Fruit fly (Drosophila melanogaster) whole organism, embryonic: ENCODE data around the gene CG31267.

Experiments
- Adf1 ChIP-seq: fragments of 200-800 bp; sonication (Bioruptor generic); IDR thresholded peaks from 2 replicates; pipeline ENCODE4 v1.3.6; 2022; ENCODE audit warnings: missing biosample characterization, missing genetic modification characterization
- B-H2 ChIP-seq: fragments of 200-800 bp; sonication (Bioruptor generic); optimal IDR thresholded peaks from 2 replicates; lab custom pipeline; 2018; ENCODE audit warnings: missing biosample characterization, mild to moderate bottlenecking, missing genetic modification characterization
- CG12299 ChIP-seq: fragments of 200-800 bp; sonication (Bioruptor generic); optimal IDR thresholded peaks from 2 replicates; lab custom pipeline; 2018; ENCODE audit warnings: missing biosample characterization, mild to moderate bottlenecking, missing genetic modification characterization
- CG15073 ChIP-seq: fragments of 200-800 bp; sonication (Bioruptor generic); optimal IDR thresholded peaks from 2 replicates; lab custom pipeline; 2016; ENCODE audit warnings: missing biosample characterization, missing genetic modification characterization
- CG15479 ChIP-seq: fragments of 200-800 bp; sonication (Bioruptor generic); optimal IDR thresholded peaks from 3 replicates; lab custom pipeline; 2019; ENCODE audit warnings: missing biosample characterization, mild to moderate bottlenecking, missing genetic modification characterization, moderate library complexity
- CG17328 ChIP-seq: fragments of 200-800 bp; sonication (Bioruptor generic); IDR thresholded peaks from 2 replicates; pipeline ENCODE4 v1.3.6; 2022; ENCODE audit warnings: missing biosample characterization, missing genetic modification characterization
- CG18476 ChIP-seq: fragments of 200-800 bp; sonication (Bioruptor generic); optimal IDR thresholded peaks from 2 replicates; lab custom pipeline; 2016; ENCODE audit warnings: missing biosample characterization, mild to moderate bottlenecking, missing genetic modification characterization
- CG2678 ChIP-seq: fragments of 200-800 bp; sonication (Bioruptor generic); optimal IDR thresholded peaks from 3 replicates; lab custom pipeline; 2019; ENCODE audit warnings: missing biosample characterization, mild to moderate bottlenecking, missing genetic modification characterization, moderate library complexity
- CG30403 ChIP-seq: fragments of 200-800 bp; sonication (Bioruptor generic); optimal IDR thresholded peaks from 3 replicates; lab custom pipeline; 2016; ENCODE audit warnings: missing biosample characterization, missing genetic modification characterization
- CG34422 ChIP-seq: fragments of 200-800 bp; sonication (Bioruptor generic); IDR thresholded peaks from 3 replicates; pipeline ENCODE4 v1.3.6; 2022; ENCODE audit warnings: missing biosample characterization, missing genetic modification characterization
- CG4424 ChIP-seq: fragments of 200-800 bp; sonication (Bioruptor generic); optimal IDR thresholded peaks from 3 replicates; lab custom pipeline; 2016; ENCODE audit warnings: missing biosample characterization, missing genetic modification characterization
- CG6175 ChIP-seq: fragments of 200-800 bp; sonication (Bioruptor generic); IDR thresholded peaks from 3 replicates; pipeline ENCODE4 v1.3.6; 2022; ENCODE audit warnings: missing biosample characterization, missing genetic modification characterization
- CG7839 ChIP-seq: fragments of 200-800 bp; sonication (Bioruptor generic); optimal IDR thresholded peaks from 3 replicates; lab custom pipeline; 2018; ENCODE audit warnings: missing biosample characterization, mild to moderate bottlenecking, missing genetic modification characterization, moderate library complexity
- CG8281 ChIP-seq: fragments of 200-800 bp; sonication (Bioruptor generic); optimal IDR thresholded peaks from 2 replicates; lab custom pipeline; 2018; ENCODE audit warnings: missing biosample characterization, mild to moderate bottlenecking, missing genetic modification characterization, moderate library complexity
- CG9797 ChIP-seq: fragments of 200-800 bp; sonication (Bioruptor generic); optimal IDR thresholded peaks from 3 replicates; lab custom pipeline; 2018; ENCODE audit warnings: missing biosample characterization, mild to moderate bottlenecking, missing genetic modification characterization
- Hand ChIP-seq: fragments of 200-800 bp; sonication (Bioruptor generic); optimal IDR thresholded peaks from 2 replicates; lab custom pipeline; 2017; ENCODE audit warnings: mild to moderate bottlenecking, missing biosample characterization, missing genetic modification reagents, missing genetic modification characterization
- MBD-R2 ChIP-seq: fragments of 200-800 bp; sonication (Bioruptor generic); IDR thresholded peaks from 2 replicates; pipeline ENCODE4 v1.3.6; 2022; ENCODE audit warnings: missing biosample characterization, missing genetic modification characterization
- Med ChIP-seq: fragments of 200-800 bp; sonication (Bioruptor generic); peaks from one replicate; lab custom pipeline; 2016; ENCODE audit warnings: missing biosample characterization, missing genetic modification characterization, mild to moderate bottlenecking, inconsistent platforms, moderate library complexity
- Oaz ChIP-seq: fragments of 200-800 bp; sonication (Bioruptor generic); IDR thresholded peaks from 2 replicates; pipeline ENCODE4 v1.3.6; 2022; ENCODE audit warnings: missing biosample characterization, missing genetic modification characterization
- Sin3A ChIP-seq: fragments of >200 bp; optimal IDR thresholded peaks from 2 replicates; lab custom pipeline; 2018
- Sox102F ChIP-seq: fragments of 200-800 bp; sonication (Bioruptor generic); optimal IDR thresholded peaks from 2 replicates; lab custom pipeline; 2018; ENCODE audit warnings: missing biosample characterization, mild to moderate bottlenecking, missing genetic modification characterization, moderate library complexity
- TFAM ChIP-seq: fragments of 200-800 bp; sonication (Bioruptor generic); optimal IDR thresholded peaks from 2 replicates; lab custom pipeline; 2017; ENCODE audit warnings: missing biosample characterization, missing genetic modification characterization, inconsistent platforms
- amos ChIP-seq: fragments of 200-800 bp; sonication (Bioruptor generic); IDR thresholded peaks from 2 replicates; pipeline ENCODE4 v1.3.6; 2022; ENCODE audit warnings: missing biosample characterization, missing genetic modification characterization; ENCODE audit not compliant: partially characterized antibody
- bigmax ChIP-seq: fragments of 200-800 bp; sonication (Bioruptor generic); optimal IDR thresholded peaks from 2 replicates; lab custom pipeline; 2018; ENCODE audit warnings: missing biosample characterization, mild to moderate bottlenecking, missing genetic modification characterization
- bowl ChIP-seq: fragments of 200-800 bp; sonication (Bioruptor generic); IDR thresholded peaks from 2 replicates; pipeline ENCODE4 v1.3.6; 2022; ENCODE audit warnings: missing biosample characterization, missing genetic modification characterization
- ci ChIP-seq: fragments of 200-800 bp; sonication (Bioruptor generic); IDR thresholded peaks from 3 replicates; pipeline ENCODE4 v1.3.6; 2022; ENCODE audit warnings: missing biosample characterization, missing genetic modification characterization
- corto ChIP-seq: fragments of 200-800 bp; sonication (Bioruptor generic); optimal IDR thresholded peaks from 2 replicates; lab custom pipeline; 2016; ENCODE audit warnings: missing biosample characterization, mild to moderate bottlenecking, missing genetic modification characterization, moderate library complexity
- dysf ChIP-seq: fragments of 200-800 bp; sonication (Bioruptor generic); IDR thresholded peaks from 3 replicates; pipeline ENCODE4 v1.3.6; 2022; ENCODE audit warnings: missing biosample characterization, missing genetic modification characterization
- eve ChIP-seq, 2 experiments: fragments of >200 bp; optimal IDR thresholded peaks; 2 replicates each; lab custom pipeline; 2017; ENCODE audit warnings: missing biosample characterization in 2 of 2, missing genetic modification characterization in 2 of 2
- fd96Cb ChIP-seq: fragments of 200-800 bp; sonication (Bioruptor generic); optimal IDR thresholded peaks from 2 replicates; lab custom pipeline; 2018; ENCODE audit warnings: missing biosample characterization, mild to moderate bottlenecking, missing genetic modification characterization, moderate library complexity
- gce ChIP-seq: fragments of 200-800 bp; sonication (Bioruptor generic); IDR thresholded peaks from 3 replicates; pipeline ENCODE4 v1.3.6; 2022; ENCODE audit warnings: missing biosample characterization, missing genetic modification characterization
- gem ChIP-seq: fragments of 200-800 bp; sonication (Bioruptor generic); optimal IDR thresholded peaks from 2 replicates; lab custom pipeline; 2019; ENCODE audit warnings: missing biosample characterization, mild to moderate bottlenecking, missing genetic modification characterization, moderate library complexity
- gro ChIP-seq: fragments of 200-800 bp; sonication (Bioruptor generic); optimal IDR thresholded peaks from 2 replicates; lab custom pipeline; 2016; ENCODE audit warnings: missing biosample characterization, missing genetic modification characterization
- jumu ChIP-seq: fragments of 200-800 bp; sonication (Bioruptor generic); optimal IDR thresholded peaks from 3 replicates; lab custom pipeline; 2016; ENCODE audit warnings: missing biosample characterization, missing genetic modification characterization
- nau ChIP-seq: fragments of 200-800 bp; sonication (Bioruptor generic); optimal IDR thresholded peaks from 3 replicates; lab custom pipeline; 2017; ENCODE audit warnings: missing biosample characterization, mild to moderate bottlenecking, missing genetic modification characterization, missing genetic modification reagents
- rib ChIP-seq: fragments of 200-800 bp; sonication (Bioruptor generic); IDR thresholded peaks from 2 replicates; pipeline ENCODE4 v1.3.6; 2022; ENCODE audit warnings: missing biosample characterization, missing genetic modification characterization
- slou ChIP-seq: fragments of 200-800 bp; sonication (Bioruptor generic); optimal IDR thresholded peaks from 3 replicates; lab custom pipeline; 2016; ENCODE audit warnings: missing biosample characterization, missing genetic modification characterization
- ssp ChIP-seq: fragments of 200-800 bp; sonication (Bioruptor generic); IDR thresholded peaks from 2 replicates; pipeline ENCODE4 v1.3.6; 2022; ENCODE audit warnings: missing biosample characterization, missing genetic modification characterization
- z ChIP-seq: fragments of 200-800 bp; sonication (Bioruptor generic); IDR thresholded peaks from 3 replicates; pipeline ENCODE4 v1.3.6; 2022; ENCODE audit warnings: missing biosample characterization, missing genetic modification characterization

The CG31267 gene

DNA sequence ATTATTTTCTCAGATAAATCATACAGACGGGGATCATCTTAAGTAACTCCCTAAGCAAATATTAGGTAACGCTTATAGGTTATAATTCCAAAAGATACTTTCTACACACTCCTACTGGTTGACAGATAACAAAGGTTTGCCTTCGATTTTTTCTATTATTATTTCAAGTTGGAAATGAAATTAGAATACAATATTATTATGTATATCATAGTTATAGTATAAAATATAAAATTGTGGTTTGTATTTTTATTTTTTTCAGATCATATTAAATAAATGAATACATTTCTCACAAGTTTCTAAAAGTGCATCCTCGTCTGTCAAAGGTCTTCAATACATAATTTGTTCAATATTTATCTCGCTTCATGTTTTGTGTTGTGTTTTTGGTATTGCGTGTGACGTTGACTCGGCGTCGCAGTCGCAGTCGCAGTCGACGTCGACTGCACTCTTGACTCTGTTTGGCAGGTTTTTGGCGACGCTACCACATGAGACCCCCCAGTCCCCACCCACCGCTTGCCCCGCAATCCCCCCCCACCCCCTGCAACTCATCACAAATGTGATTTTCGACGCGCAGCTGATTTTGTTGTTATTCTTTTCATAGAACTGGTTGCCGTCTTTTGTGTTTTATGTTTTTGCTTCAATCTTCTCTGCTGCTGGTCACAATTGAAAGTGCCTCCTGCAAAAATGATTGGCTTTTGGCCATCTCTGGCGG is 11.0 kb upstream of the CG31267 start (continued):
- TF ChIP-seq jumu (GFP tag; lab: Kevin White, UChicago) (no peak), amos (no peak), CG2678 (tag; lab: Kevin White, UChicago) (peak; percentile 14), CG30403 (GFP tag; lab: Kevin White, UChicago) (no peak), Med (GFP tag; lab: Kevin White, UChicago) (no peak), ci (GFP tag; lab: Robert Waterston, UW) (no peak), Sox102F (GFP tag; lab: Kevin White, UChicago) (peak; percentile 18), gem (peak; percentile 31), gce (GFP tag; lab: Robert Waterston, UW) (no peak), slou (GFP tag; lab: Kevin White, UChicago) (no peak), dysf (GFP tag; lab: Robert Waterston, UW) (0 out of 3 replicates have a peak, but pooled peaks have one; percentile 10), CG12299 (no peak), corto (GFP tag; lab: Kevin White, UChicago) (no peak), z (no peak), Adf1 (GFP tag; lab: Robert Waterston, UW) (peak; percentile 73), rib (GFP tag; lab: Robert Waterston, UW) (peak; percentile 24; the same call in 1 of the 2 replicates), CG17328 (GFP tag; lab: Robert Waterston, UW) (no peak), CG8281 (tag; lab: Kevin White, UChicago) (peak; percentile 95), CG7839 (tag; lab: Kevin White, UChicago) (peak; percentile 7), MBD-R2 (GFP tag; lab: Robert Waterston, UW) (no peak), bigmax (GFP tag; lab: Kevin White, UChicago) (no peak), CG9797 (GFP tag; lab: Kevin White, UChicago) (no peak), CG15479 (no peak), nau (GFP tag; lab: Kevin White, UChicago) (no peak), CG4424 (GFP tag; lab: Kevin White, UChicago) (no peak), CG15073 (no peak), TFAM (GFP tag; lab: Kevin White, UChicago) (no peak), bowl (GFP tag; lab: Robert Waterston, UW) (no peak), CG6175 (peak; percentile 87), CG34422 (no peak), CG18476 (GFP tag; lab: Kevin White, UChicago) (no peak), eve (GFP tag; optimal IDR thresholded peaks at IDR 0.05; lab: Kevin White, UChicago) (no peak)

DNA sequence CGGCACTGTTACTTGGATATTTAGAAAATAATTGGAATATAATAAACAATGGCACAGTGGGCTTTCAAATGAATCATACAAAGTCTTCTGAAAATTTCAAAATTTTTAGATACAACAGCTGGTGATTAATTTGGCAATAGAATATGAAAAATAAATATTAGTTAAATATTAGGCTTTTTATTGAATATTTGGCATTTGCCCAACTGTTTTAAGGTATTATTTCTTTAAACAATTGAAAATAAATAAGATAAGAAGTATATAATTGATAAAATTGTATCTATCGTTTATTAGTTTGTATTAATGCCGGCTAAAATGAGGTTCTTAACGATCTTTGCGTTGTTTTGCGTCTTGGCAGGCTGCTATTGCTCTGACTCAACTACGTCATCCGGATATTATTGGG is 9.8 kb upstream of the CG31267 start, which contains the start of gene CG45079:
TSS of gene CG45079 (plus strand) at position 301 of the 400 bp plus-strand sequence.
- TF ChIP-seq Sox102F (GFP tag; lab: Kevin White, UChicago), result no peak
- no peak for TF ChIP-seq B-H2 (GFP tag; lab: Kevin White, UChicago)
- no peak for TF ChIP-seq Hand
- no peak for TF ChIP-seq Oaz (GFP tag; lab: Robert Waterston, UW)
- TF ChIP-seq Sin3A (lab: Kevin White, UChicago), result no peak
- TF ChIP-seq gro (GFP tag; lab: Kevin White, UChicago), result no peak
- no peak for TF ChIP-seq fd96Cb (tag; lab: Kevin White, UChicago)
- TF ChIP-seq ssp (GFP tag; lab: Robert Waterston, UW), result no peak
- TF ChIP-seq, all 482 proteins: peak for 0
